Worm (Caenorhabditis elegans) whole organism, L3 larva: ENCODE data around the gene F46G11.4.

Experiments
- R02D3.7 ChIP-seq: fragments of 150-350 bp; optimal IDR thresholded peaks from 2 replicates; lab custom pipeline; 2014; ENCODE audit warnings: missing biosample characterization, missing genetic modification characterization
- aly-2 ChIP-seq: fragments of 150-350 bp; optimal IDR thresholded peaks from 2 replicates; lab custom pipeline; 2014; ENCODE audit warnings: missing biosample characterization, missing genetic modification characterization
- ceh-16 ChIP-seq: sonication (generic microtip); optimal IDR thresholded peaks from 2 replicates; lab custom pipeline; 2017; ENCODE audit warnings: missing biosample characterization, missing genetic modification characterization
- ceh-82 ChIP-seq: fragments of 150-350 bp; optimal IDR thresholded peaks from 2 replicates; lab custom pipeline; 2014; ENCODE audit warnings: missing biosample characterization, missing genetic modification characterization
- ceh-9 ChIP-seq: sonication (generic microtip); optimal IDR thresholded peaks from 2 replicates; lab custom pipeline; 2018; ENCODE audit warnings: missing biosample characterization, missing genetic modification characterization
- daf-12 ChIP-seq: fragments of 150-350 bp; optimal IDR thresholded peaks from 2 replicates; lab custom pipeline; 2014; ENCODE audit warnings: missing biosample characterization, missing genetic modification reagents, missing genetic modification characterization
- elt-1 ChIP-seq: fragments of 150-350 bp; optimal IDR thresholded peaks from 2 replicates; lab custom pipeline; 2014; ENCODE audit warnings: missing biosample characterization, missing genetic modification characterization
- elt-2 ChIP-seq: sonication (generic microtip); optimal IDR thresholded peaks from 2 replicates; lab custom pipeline; 2016; ENCODE audit warnings: missing genetic modification reagents, mild to moderate bottlenecking, missing genetic modification characterization, missing compliant biosample characterization
- elt-3 ChIP-seq, 3 experiments: fragments of 150-350 bp in 1 of 3; sonication (generic microtip) in 2 of 3; optimal IDR thresholded peaks; 2 replicates in 2 of 3; 4 replicates in 1 of 3; lab custom pipeline; 2014 to 2017; ENCODE audit warnings: missing biosample characterization in 3 of 3, missing genetic modification characterization in 3 of 3
- eor-1 ChIP-seq, 2 experiments: fragments of 150-350 bp; optimal IDR thresholded peaks; 2 replicates each; lab custom pipeline; 2014 to 2018; ENCODE audit warnings: missing biosample characterization in 2 of 2, missing genetic modification characterization in 2 of 2
- fkh-10 ChIP-seq: sonication (generic microtip); optimal IDR thresholded peaks from 2 replicates; lab custom pipeline; 2017; ENCODE audit warnings: missing biosample characterization, missing genetic modification reagents, missing genetic modification characterization
- fkh-2 ChIP-seq: fragments of 150-350 bp; optimal IDR thresholded peaks from 2 replicates; lab custom pipeline; 2014; ENCODE audit warnings: missing biosample characterization, missing genetic modification reagents, missing genetic modification characterization
- fos-1 ChIP-seq: fragments of 150-350 bp; optimal IDR thresholded peaks from 2 replicates; lab custom pipeline; 2014; ENCODE audit warnings: missing biosample characterization, missing genetic modification characterization
- hmg-11 ChIP-seq: sonication (generic microtip); optimal IDR thresholded peaks from 2 replicates; lab custom pipeline; 2016; ENCODE audit warnings: missing genetic modification characterization, missing compliant biosample characterization
- lin-15B ChIP-seq: fragments of 150-350 bp; optimal IDR thresholded peaks from 2 replicates; lab custom pipeline; 2014; ENCODE audit warnings: missing biosample characterization, missing genetic modification characterization
- lsy-12 ChIP-seq: sonication (generic microtip); optimal IDR thresholded peaks from 2 replicates; lab custom pipeline; 2016; ENCODE audit warnings: mild to moderate bottlenecking, missing genetic modification characterization, missing compliant biosample characterization
- mdl-1 ChIP-seq: fragments of 150-350 bp; optimal IDR thresholded peaks from 2 replicates; lab custom pipeline; 2014; ENCODE audit warnings: missing biosample characterization, missing genetic modification characterization
- mml-1 ChIP-seq: fragments of 150-350 bp; sonication (generic microtip); optimal IDR thresholded peaks from 3 replicates; lab custom pipeline; 2014; ENCODE audit warnings: missing biosample characterization, missing genetic modification characterization
- nfya-1 ChIP-seq: sonication (generic microtip); optimal IDR thresholded peaks from 2 replicates; lab custom pipeline; 2017; ENCODE audit warnings: missing genetic modification characterization, mild to moderate bottlenecking, missing compliant biosample characterization, antibody characterized with exemption, moderate library complexity; ENCODE audit not compliant: insufficient read depth
- nhr-11 ChIP-seq: fragments of 150-350 bp; optimal IDR thresholded peaks from 2 replicates; lab custom pipeline; 2014; ENCODE audit warnings: missing biosample characterization, missing genetic modification characterization
- nhr-12 ChIP-seq: fragments of 150-350 bp; optimal IDR thresholded peaks from 2 replicates; lab custom pipeline; 2014; ENCODE audit warnings: missing biosample characterization, missing genetic modification characterization
- nhr-23 ChIP-seq: fragments of 150-350 bp; optimal IDR thresholded peaks from 2 replicates; lab custom pipeline; 2014; ENCODE audit warnings: missing biosample characterization, missing genetic modification reagents, missing genetic modification characterization
- nhr-237 ChIP-seq: fragments of 150-350 bp; optimal IDR thresholded peaks from 2 replicates; lab custom pipeline; 2014; ENCODE audit warnings: missing biosample characterization, missing genetic modification characterization
- nhr-25 ChIP-seq: sonication (generic microtip); optimal IDR thresholded peaks from 2 replicates; lab custom pipeline; 2017; ENCODE audit warnings: missing biosample characterization, missing genetic modification characterization
- nhr-28 ChIP-seq: fragments of 150-350 bp; optimal IDR thresholded peaks from 2 replicates; lab custom pipeline; 2014; ENCODE audit warnings: missing biosample characterization, missing genetic modification characterization
- nhr-43 ChIP-seq: sonication (generic microtip); optimal IDR thresholded peaks from 2 replicates; lab custom pipeline; 2016; ENCODE audit warnings: mild to moderate bottlenecking, missing genetic modification characterization, missing compliant biosample characterization; ENCODE audit not compliant: poor library complexity, severe bottlenecking
- nhr-76 ChIP-seq: fragments of 150-350 bp; sonication (generic microtip); optimal IDR thresholded peaks from 5 replicates; lab custom pipeline; 2014; ENCODE audit warnings: missing biosample characterization, missing genetic modification characterization
- pqm-1 ChIP-seq: fragments of 150-350 bp; optimal IDR thresholded peaks from 2 replicates; lab custom pipeline; 2017; ENCODE audit warnings: missing biosample characterization, missing genetic modification characterization, inconsistent platforms
- skn-1 ChIP-seq: fragments of 150-350 bp; optimal IDR thresholded peaks from 2 replicates; lab custom pipeline; 2014; ENCODE audit warnings: missing biosample characterization, missing genetic modification characterization
- tbx-2 ChIP-seq: sonication (generic microtip); optimal IDR thresholded peaks from 2 replicates; lab custom pipeline; 2016; ENCODE audit warnings: mild to moderate bottlenecking, missing genetic modification characterization, missing compliant biosample characterization
- unc-62 ChIP-seq: fragments of 150-350 bp; sonication (generic microtip); optimal IDR thresholded peaks from 4 replicates; lab custom pipeline; 2014; ENCODE audit warnings: missing biosample characterization, missing genetic modification reagents, missing genetic modification characterization
- zag-1 ChIP-seq: fragments of 150-350 bp; optimal IDR thresholded peaks from 2 replicates; lab custom pipeline; 2014; ENCODE audit warnings: missing biosample characterization, missing genetic modification characterization
- ztf-11 ChIP-seq: fragments of 150-350 bp; optimal IDR thresholded peaks from 2 replicates; lab custom pipeline; 2014; ENCODE audit warnings: missing biosample characterization, missing genetic modification characterization
- ztf-4 ChIP-seq: fragments of 150-350 bp; optimal IDR thresholded peaks from 2 replicates; lab custom pipeline; 2014; ENCODE audit warnings: missing biosample characterization, missing genetic modification characterization

The F46G11.4 gene

ce11 chrX:5801156-5801592, 2.6 kb upstream of the F46G11.4 start (continued):
- TF ChIP-seq elt-3 (tag; optimal IDR thresholded peaks at IDR 0.05; lab: Kevin White, UChicago) (peak in 1 of 3 experiments; percentile 76), ztf-4 (tag; lab: Kevin White, UChicago) (peak; percentile 85), ceh-82 (tag; lab: Kevin White, UChicago) (peak; percentile 70), lsy-12 (tag; lab: Kevin White, UChicago) (peak; percentile 88)

ce11 chrX:5799229-5799628, 639 bp upstream of the F46G11.4 start:
- TF ChIP-seq nhr-237 (tag; lab: Kevin White, UChicago) (no peak), fkh-10 (GFP tag; lab: Kevin White, UChicago) (peak; percentile 89), ztf-11 (tag; lab: Kevin White, UChicago) (no peak), nhr-11 (no peak)

ce11 chrX:5794432-5794831, 4.2 kb downstream of the F46G11.4 start:
- TF ChIP-seq R02D3.7 (tag; lab: Kevin White, UChicago) = no peak
- TF ChIP-seq nhr-76 (tag; lab: Kevin White, UChicago) = no peak
- TF ChIP-seq nhr-12 (tag; lab: Kevin White, UChicago) = no peak
- TF ChIP-seq fos-1 = no peak
- no peak for TF ChIP-seq nhr-237 (tag; lab: Kevin White, UChicago)
- no peak for TF ChIP-seq ceh-9
- TF ChIP-seq aly-2 (tag; lab: Kevin White, UChicago) = no peak
- TF ChIP-seq hmg-11 = no peak
- TF ChIP-seq lin-15B (tag; lab: Kevin White, UChicago) = no peak
- no peak for TF ChIP-seq elt-2
- TF ChIP-seq nhr-28 (tag; lab: Kevin White, UChicago) = no peak
- no peak for TF ChIP-seq nhr-43 (tag; lab: Kevin White, UChicago)
- TF ChIP-seq unc-62 (GFP tag; lab: Kevin White, UChicago) = no peak
- TF ChIP-seq pqm-1 (tag; lab: Kevin White, UChicago) = no peak
- no peak for TF ChIP-seq daf-12 (tag; lab: Kevin White, UChicago)
- TF ChIP-seq zag-1 (tag; lab: Kevin White, UChicago) = no peak
- no peak for TF ChIP-seq ztf-11 (tag; lab: Kevin White, UChicago)
- TF ChIP-seq nhr-23 (tag; lab: Kevin White, UChicago) = no peak

- TF ChIP-seq ztf-11 (tag; lab: Kevin White, UChicago) (no peak), tbx-2 (tag; lab: Kevin White, UChicago) (no peak), ceh-82 (tag; lab: Kevin White, UChicago) (no peak), nhr-12 (tag; lab: Kevin White, UChicago) (no peak), mml-1 (no peak), zag-1 (tag; lab: Kevin White, UChicago) (no peak), elt-3 (tag; optimal IDR thresholded peaks at IDR 0.05; lab: Kevin White, UChicago) (no peak), fos-1 (no peak), nhr-237 (tag; lab: Kevin White, UChicago) (no peak), nfya-1 (tag; lab: Kevin White, UChicago) (no peak), skn-1 (tag; lab: Kevin White, UChicago) (no peak), mdl-1 (tag; lab: Kevin White, UChicago) (no peak), lin-15B (tag; lab: Kevin White, UChicago) (no peak), nhr-11 (no peak), ceh-9 (no peak), eor-1 (tag; optimal IDR thresholded peaks at IDR 0.05; lab: Kevin White, UChicago) (no peak), nhr-43 (tag; lab: Kevin White, UChicago) (no peak), nhr-25 (tag; lab: Kevin White, UChicago) (no peak)
Measured at ce11 chrX:5790915-5791314, 7.7 kb downstream of the F46G11.4 start, which contains the start of gene twnk-1. twnk-1 (plus strand) TSS chrX:5791215.

- TF ChIP-seq elt-1 = no peak
- TF ChIP-seq ceh-9 = no peak
- TF ChIP-seq ceh-16 (tag; lab: Kevin White, UChicago) = no peak
- no peak for TF ChIP-seq ztf-11 (tag; lab: Kevin White, UChicago)
- TF ChIP-seq nhr-12 (tag; lab: Kevin White, UChicago) = no peak
- TF ChIP-seq elt-2 = no peak
- no peak for TF ChIP-seq fkh-2
- TF ChIP-seq nhr-23 (tag; lab: Kevin White, UChicago) = peak; percentile 31
- TF ChIP-seq, all 47 proteins: peak for 1
Measured at ce11 chrX:5787861-5788260, 10.7 kb downstream of the F46G11.4 start, which contains the start of gene F46G11.2. F46G11.2 (plus strand) TSS chrX:5788161.
